Fruit fly (Drosophila melanogaster): ENCODE results near the gene PIG-H.

dm6 chr3R:8038927-8039326 is 39.3 kb downstream of the PIG-H start:
- TF ChIP-seq pan (optimal IDR thresholded peaks at IDR 0.05): no peak
- TF ChIP-seq usp (GFP tag; optimal IDR thresholded peaks at IDR 0.05): no peak

Measured in whole organism.